Fruit fly (Drosophila melanogaster) whole organism, embryonic: ENCODE results near the gene CG16779.
A peak's percentile ranks its signal among the peaks of the same experiment; 100 is the strongest.

Experiments
- ATbp ChIP-seq: fragments of 200-800 bp; sonication (Bioruptor generic); optimal IDR thresholded peaks from 2 replicates; lab custom pipeline; 2017; ENCODE audit warnings: missing biosample characterization, mild to moderate bottlenecking, missing genetic modification characterization, missing genetic modification reagents
- Antp ChIP-seq: fragments of 200-800 bp; sonication (Bioruptor generic); optimal IDR thresholded peaks from 3 replicates; lab custom pipeline; 2016; ENCODE audit warnings: missing biosample characterization, missing genetic modification characterization
- Atf3 ChIP-seq: fragments of 200-800 bp; sonication (Bioruptor generic); optimal IDR thresholded peaks from 3 replicates; lab custom pipeline; 2016; ENCODE audit warnings: missing biosample characterization, missing genetic modification characterization
- Blimp-1 ChIP-seq: fragments of 200-800 bp; sonication (Bioruptor generic); optimal IDR thresholded peaks from 3 replicates; lab custom pipeline; 2018; ENCODE audit warnings: missing biosample characterization, missing genetic modification characterization, mild to moderate bottlenecking, moderate library complexity, missing genetic modification reagents
- CG10565 ChIP-seq: fragments of 200-800 bp; sonication (Bioruptor generic); optimal IDR thresholded peaks from 3 replicates; lab custom pipeline; 2016; ENCODE audit warnings: missing biosample characterization, mild to moderate bottlenecking, missing genetic modification characterization
- CG10979 ChIP-seq: fragments of 200-800 bp; sonication (Bioruptor generic); optimal IDR thresholded peaks from 2 replicates; lab custom pipeline; 2018; ENCODE audit warnings: missing biosample characterization, mild to moderate bottlenecking, missing genetic modification characterization, moderate library complexity
- CG11398 ChIP-seq: fragments of 200-800 bp; sonication (Bioruptor generic); optimal IDR thresholded peaks from 2 replicates; lab custom pipeline; 2016; ENCODE audit warnings: missing biosample characterization, missing genetic modification characterization
- CG11504 ChIP-seq: fragments of 200-800 bp; sonication (Bioruptor generic); optimal IDR thresholded peaks from 3 replicates; lab custom pipeline; 2019; ENCODE audit warnings: missing biosample characterization, mild to moderate bottlenecking, missing genetic modification characterization, moderate library complexity
- CG13287 ChIP-seq: fragments of 200-800 bp; sonication (Bioruptor generic); IDR thresholded peaks from 2 replicates; pipeline ENCODE4 v1.3.6; 2022; ENCODE audit warnings: missing biosample characterization, missing genetic modification characterization; ENCODE audit not compliant: partially characterized antibody
- CG14441 ChIP-seq: fragments of 200-800 bp; sonication (Bioruptor generic); IDR thresholded peaks from 2 replicates; pipeline ENCODE4 v1.3.6; 2022; ENCODE audit warnings: missing biosample characterization, missing genetic modification characterization
- CG1647 ChIP-seq: fragments of 200-800 bp; sonication (Bioruptor generic); optimal IDR thresholded peaks from 3 replicates; lab custom pipeline; 2016; ENCODE audit warnings: missing biosample characterization, missing genetic modification characterization
- CG17361 ChIP-seq: fragments of 200-800 bp; sonication (Bioruptor generic); IDR thresholded peaks from 3 replicates; pipeline ENCODE4 v1.3.6; 2022; ENCODE audit warnings: missing biosample characterization, missing genetic modification characterization
- CG17612 ChIP-seq: fragments of 200-800 bp; sonication (Bioruptor generic); IDR thresholded peaks from 2 replicates; pipeline ENCODE4 v1.3.6; 2022; ENCODE audit warnings: missing biosample characterization, missing genetic modification characterization
- CG2875 ChIP-seq: fragments of 200-800 bp; sonication (Bioruptor generic); optimal IDR thresholded peaks from 2 replicates; lab custom pipeline; 2017; ENCODE audit warnings: missing biosample characterization, mild to moderate bottlenecking, missing genetic modification characterization, missing genetic modification reagents
- CG33557 ChIP-seq: fragments of 200-800 bp; sonication (Bioruptor generic); optimal IDR thresholded peaks from 2 replicates; lab custom pipeline; 2019; ENCODE audit warnings: missing biosample characterization, mild to moderate bottlenecking, missing genetic modification characterization, moderate library complexity
- CG34224 ChIP-seq: fragments of 200-800 bp; sonication (Bioruptor generic); IDR thresholded peaks from 3 replicates; pipeline ENCODE4 v1.3.6; 2022; ENCODE audit warnings: missing biosample characterization, missing genetic modification characterization; ENCODE audit not compliant: partially characterized antibody
- CG3726 ChIP-seq: fragments of 200-800 bp; sonication (Bioruptor generic); IDR thresholded peaks from 3 replicates; pipeline ENCODE4, ENCODE4 v1.3.6; 2022; ENCODE audit warnings: missing biosample characterization, missing genetic modification characterization
- CG4282 ChIP-seq: fragments of 200-800 bp; sonication (Bioruptor generic); optimal IDR thresholded peaks from 2 replicates; lab custom pipeline; 2016; ENCODE audit warnings: missing biosample characterization, missing genetic modification characterization
- CG6813 ChIP-seq: fragments of 200-800 bp; sonication (Bioruptor generic); optimal IDR thresholded peaks from 2 replicates; lab custom pipeline; 2017; ENCODE audit warnings: missing biosample characterization, missing genetic modification characterization, mild to moderate bottlenecking, moderate library complexity, missing genetic modification reagents
- CG7556 ChIP-seq: fragments of 200-800 bp; sonication (Bioruptor generic); optimal IDR thresholded peaks from 2 replicates; lab custom pipeline; 2017; ENCODE audit warnings: missing biosample characterization, mild to moderate bottlenecking, missing genetic modification characterization
- CG7963 ChIP-seq: fragments of 200-800 bp; sonication (Bioruptor generic); IDR thresholded peaks from 3 replicates; pipeline ENCODE4 v1.3.6; 2022; ENCODE audit warnings: missing biosample characterization, missing genetic modification characterization; ENCODE audit not compliant: partially characterized antibody
- CTCF ChIP-seq: fragments of 200-800 bp; sonication (Bioruptor generic); optimal IDR thresholded peaks from 2 replicates; lab custom pipeline; 2017; ENCODE audit warnings: missing biosample characterization, mild to moderate bottlenecking, missing genetic modification characterization, moderate library complexity
- Hey ChIP-seq: fragments of 200-800 bp; sonication (Bioruptor generic); optimal IDR thresholded peaks from 3 replicates; lab custom pipeline; 2018; ENCODE audit warnings: missing biosample characterization, mild to moderate bottlenecking, missing genetic modification characterization
- Lim3 ChIP-seq: fragments of 200-800 bp; sonication (Bioruptor generic); IDR thresholded peaks from 2 replicates; pipeline ENCODE4 v1.3.6; 2022; ENCODE audit warnings: missing biosample characterization, missing genetic modification characterization
- MBD-R2 ChIP-seq: fragments of 200-800 bp; sonication (Bioruptor generic); IDR thresholded peaks from 2 replicates; pipeline ENCODE4 v1.3.6; 2022; ENCODE audit warnings: missing biosample characterization, missing genetic modification characterization
- Meics ChIP-seq: fragments of 200-800 bp; sonication (Bioruptor generic); optimal IDR thresholded peaks from 2 replicates; lab custom pipeline; 2017; ENCODE audit warnings: missing biosample characterization, mild to moderate bottlenecking, missing genetic modification characterization
- Ptx1 ChIP-seq: fragments of 200-800 bp; sonication (Bioruptor generic); IDR thresholded peaks from 2 replicates; pipeline ENCODE4 v1.3.6; 2022; ENCODE audit warnings: missing biosample characterization, missing genetic modification characterization
- YL-1 ChIP-seq: fragments of 200-800 bp; sonication (Bioruptor generic); optimal IDR thresholded peaks from 3 replicates; lab custom pipeline; 2017; ENCODE audit warnings: missing biosample characterization, mild to moderate bottlenecking, missing genetic modification characterization
- br ChIP-seq: fragments of >200 bp; optimal IDR thresholded peaks from 2 replicates; lab custom pipeline; 2017
- caup ChIP-seq: fragments of 200-800 bp; sonication (Bioruptor generic); optimal IDR thresholded peaks from 3 replicates; lab custom pipeline; 2017; ENCODE audit warnings: missing biosample characterization, mild to moderate bottlenecking, missing genetic modification characterization, moderate library complexity; ENCODE audit not compliant: severe bottlenecking
- chn ChIP-seq: fragments of 200-800 bp; sonication (Bioruptor generic); optimal IDR thresholded peaks from 2 replicates; lab custom pipeline; 2016; ENCODE audit warnings: missing biosample characterization, missing genetic modification characterization
- dimm ChIP-seq: fragments of 200-800 bp; sonication (Bioruptor generic); IDR thresholded peaks from 2 replicates; pipeline ENCODE4 v1.3.6; 2022; ENCODE audit warnings: missing biosample characterization, missing genetic modification characterization
- fd102C ChIP-seq: fragments of 200-800 bp; sonication (Bioruptor generic); optimal IDR thresholded peaks from 2 replicates; lab custom pipeline; 2018; ENCODE audit warnings: missing biosample characterization, mild to moderate bottlenecking, missing genetic modification characterization, moderate library complexity
- gem ChIP-seq: fragments of 200-800 bp; sonication (Bioruptor generic); optimal IDR thresholded peaks from 2 replicates; lab custom pipeline; 2019; ENCODE audit warnings: missing biosample characterization, mild to moderate bottlenecking, missing genetic modification characterization, moderate library complexity
- ind ChIP-seq: fragments of 200-800 bp; sonication (Bioruptor generic); optimal IDR thresholded peaks from 3 replicates; lab custom pipeline; 2016; ENCODE audit warnings: missing biosample characterization, missing genetic modification characterization
- lov ChIP-seq, 2 experiments: fragments of 200-800 bp in 1 of 2; fragments of >200 bp in 1 of 2; sonication (Bioruptor generic) in 1 of 2; IDR thresholded peaks in 1 of 2; optimal IDR thresholded peaks in 1 of 2; 2 replicates in 1 of 2; 3 replicates in 1 of 2; pipeline versions ENCODE4 v1.3.6 to Lab custom; 2017 to 2022; ENCODE audit warnings: missing biosample characterization in 1 of 2, missing genetic modification characterization in 1 of 2
- nau ChIP-seq: fragments of 200-800 bp; sonication (Bioruptor generic); optimal IDR thresholded peaks from 3 replicates; lab custom pipeline; 2017; ENCODE audit warnings: missing biosample characterization, mild to moderate bottlenecking, missing genetic modification characterization, missing genetic modification reagents
- onecut ChIP-seq: fragments of 200-800 bp; sonication (Bioruptor generic); IDR thresholded peaks from 2 replicates; pipeline ENCODE4 v1.3.6; 2022; ENCODE audit warnings: missing biosample characterization, missing genetic modification characterization
- pan ChIP-seq, 4 experiments: fragments of >200 bp in 3 of 4; fragments of 200-800 bp in 1 of 4; sonication (Bioruptor generic) in 1 of 4; optimal IDR thresholded peaks in 3 of 4; IDR thresholded peaks in 1 of 4; 2 replicates each; pipeline versions ENCODE4 v1.3.6 to Lab custom; 2017 to 2022; ENCODE audit warnings: missing biosample characterization in 2 of 4, missing genetic modification characterization in 2 of 4, mixed read lengths in 1 of 4
- pb ChIP-seq: fragments of 200-800 bp; sonication (Bioruptor generic); optimal IDR thresholded peaks from 3 replicates; lab custom pipeline; 2016; ENCODE audit warnings: missing biosample characterization, missing genetic modification characterization
- scrt ChIP-seq: fragments of 200-800 bp; sonication (Bioruptor generic); optimal IDR thresholded peaks from 2 replicates; lab custom pipeline; 2018; ENCODE audit warnings: missing biosample characterization, mild to moderate bottlenecking, missing genetic modification characterization, moderate library complexity
- shn ChIP-seq: fragments of 200-800 bp; sonication (Bioruptor generic); optimal IDR thresholded peaks from 3 replicates; lab custom pipeline; 2016; ENCODE audit warnings: missing biosample characterization, missing genetic modification characterization
- sim ChIP-seq: fragments of 200-800 bp; sonication (Bioruptor generic); IDR thresholded peaks from 2 replicates; pipeline ENCODE4 v1.3.6; 2022; ENCODE audit warnings: missing biosample characterization, missing genetic modification characterization
- sob ChIP-seq: fragments of 200-800 bp; sonication (Bioruptor generic); IDR thresholded peaks from 2 replicates; pipeline ENCODE4 v1.3.6; 2022; ENCODE audit warnings: missing biosample characterization, missing genetic modification characterization
- sqz ChIP-seq: fragments of 200-800 bp; sonication (Bioruptor generic); optimal IDR thresholded peaks from 3 replicates; lab custom pipeline; 2018; ENCODE audit warnings: missing biosample characterization, mild to moderate bottlenecking, missing genetic modification characterization
- toy ChIP-seq: fragments of 200-800 bp; sonication (Bioruptor generic); IDR thresholded peaks from 2 replicates; pipeline ENCODE4 v1.3.6; 2022; ENCODE audit warnings: missing biosample characterization, missing genetic modification characterization
- twi ChIP-seq: fragments of 200-800 bp; optimal IDR thresholded peaks from 2 replicates; lab custom pipeline; 2019; ENCODE audit warnings: missing biosample characterization, mild to moderate bottlenecking, missing genetic modification characterization, moderate library complexity
- unpg ChIP-seq: fragments of 200-800 bp; sonication (Bioruptor generic); optimal IDR thresholded peaks from 3 replicates; lab custom pipeline; 2018; ENCODE audit warnings: missing biosample characterization, mild to moderate bottlenecking, missing genetic modification characterization, moderate library complexity
- vnd ChIP-seq: fragments of 200-800 bp; sonication (Bioruptor generic); IDR thresholded peaks from 3 replicates; pipeline ENCODE4 v1.3.6; 2022; ENCODE audit warnings: missing biosample characterization, missing genetic modification characterization; ENCODE audit not compliant: partially characterized antibody
- zen ChIP-seq: fragments of 200-800 bp; sonication (Bioruptor generic); optimal IDR thresholded peaks from 3 replicates; lab custom pipeline; 2018; ENCODE audit warnings: missing biosample characterization, mild to moderate bottlenecking, missing genetic modification characterization, moderate library complexity

Gene CG16779

dm6 chr3R:9513052-9513420 is 19.6 kb upstream of the CG16779 start, which contains the start of the genes Ras85D and Rlb1 (continued):
- TF ChIP-seq lov (optimal IDR thresholded peaks at IDR 0.05; lab: Kevin White, UChicago), result no peak
- TF ChIP-seq lov (GFP tag; IDR thresholded peaks at IDR 0.05; lab: Robert Waterston, UW), result no peak
- no peak for TF ChIP-seq CG11504 (tag; lab: Kevin White, UChicago)
- TF ChIP-seq CG33557, result peak; percentile 40
- no peak for TF ChIP-seq toy (GFP tag; lab: Robert Waterston, UW)
- TF ChIP-seq CG11398 (GFP tag; lab: Kevin White, UChicago), result peak; percentile 38
- TF ChIP-seq ATbp, result no peak
- no peak for TF ChIP-seq nau (GFP tag; lab: Kevin White, UChicago)
- no peak for TF ChIP-seq CG17361 (GFP tag; lab: Robert Waterston, UW)
- no peak for TF ChIP-seq fd102C (GFP tag; lab: Kevin White, UChicago)
- TF ChIP-seq gem (tag; lab: Kevin White, UChicago), result peak; percentile 77
- TF ChIP-seq YL-1 (GFP tag; lab: Kevin White, UChicago), result peak; percentile 81
- TF ChIP-seq CG6813, result no peak
- peak; percentile 61 for TF ChIP-seq CG10979
- TF ChIP-seq onecut (GFP tag; lab: Robert Waterston, UW), result peak; percentile 29; the same call in 1 of the 2 replicates
- peak; percentile 4 for TF ChIP-seq CG2875 (GFP tag; lab: Kevin White, UChicago)
- TF ChIP-seq shn (GFP tag; lab: Kevin White, UChicago), result peak; percentile 83
- no peak for TF ChIP-seq CG34224 (GFP tag; lab: Robert Waterston, UW)
- peak; percentile 87 for TF ChIP-seq Antp (GFP tag; lab: Kevin White, UChicago)
- TF ChIP-seq ind (GFP tag; lab: Kevin White, UChicago), result peak; percentile 83
- peak; percentile 80 for TF ChIP-seq CG1647 (GFP tag; lab: Kevin White, UChicago)
- TF ChIP-seq CG3726 (GFP tag; lab: Robert Waterston, UW), result no peak
- peak; percentile 7 for TF ChIP-seq CTCF (GFP tag; lab: Kevin White, UChicago)
- TF ChIP-seq CG13287 (GFP tag; lab: Robert Waterston, UW), result no peak
- peak; percentile 62 for TF ChIP-seq pb (GFP tag; lab: Kevin White, UChicago)
- TF ChIP-seq CG14441, result no peak
- TF ChIP-seq Meics (GFP tag; lab: Kevin White, UChicago), result peak; percentile 63
- TF ChIP-seq Lim3 (GFP tag; lab: Robert Waterston, UW), result no peak
- no peak for TF ChIP-seq CG17612 (GFP tag; lab: Robert Waterston, UW)
- peak; percentile 37 for TF ChIP-seq CG7556 (GFP tag; lab: Kevin White, UChicago)
- peak; percentile 66 for TF ChIP-seq unpg (GFP tag; lab: Kevin White, UChicago)
- no peak for TF ChIP-seq Hey (tag; lab: Kevin White, UChicago)
- TF ChIP-seq chn (GFP tag; lab: Kevin White, UChicago), result peak; percentile 76
- no peak for TF ChIP-seq CG7963 (GFP tag; lab: Robert Waterston, UW)
- TF ChIP-seq sqz (GFP tag; lab: Kevin White, UChicago), result no peak
- peak; percentile 8 for TF ChIP-seq zen (tag; lab: Kevin White, UChicago)
- TF ChIP-seq Atf3 (GFP tag; lab: Kevin White, UChicago), result peak; percentile 60
- TF ChIP-seq Ptx1 (GFP tag; lab: Robert Waterston, UW), result no peak
- no peak for TF ChIP-seq dimm (GFP tag; lab: Robert Waterston, UW)
- no peak for TF ChIP-seq MBD-R2 (GFP tag; lab: Robert Waterston, UW)
- TF ChIP-seq CG10565 (GFP tag; lab: Kevin White, UChicago), result peak; percentile 1
- TF ChIP-seq vnd (GFP tag; lab: Robert Waterston, UW), result no peak
- TF ChIP-seq sim, result no peak
- peak; percentile 68 for TF ChIP-seq CG4282 (GFP tag; lab: Kevin White, UChicago)
- TF ChIP-seq twi (tag; lab: Kevin White, UChicago), result peak; percentile 62
- TF ChIP-seq br (lab: Kevin White, UChicago), result no peak
- TF ChIP-seq Blimp-1 (GFP tag; lab: Kevin White, UChicago), result no peak
- TF ChIP-seq scrt (GFP tag; lab: Kevin White, UChicago), result no peak
- peak; percentile 43 for TF ChIP-seq caup (GFP tag; lab: Kevin White, UChicago)
- no peak for TF ChIP-seq sob (GFP tag; lab: Robert Waterston, UW)
- TF ChIP-seq pan (optimal IDR thresholded peaks at IDR 0.05; lab: Kevin White, UChicago), result no peak
- no peak for TF ChIP-seq pan (GFP tag; optimal IDR thresholded peaks at IDR 0.05 in 1 of 2, IDR thresholded peaks at IDR 0.05 in 1 of 2)
